Worm (Caenorhabditis elegans): ENCODE measurements around the gene F49E8.8.

DNA sequence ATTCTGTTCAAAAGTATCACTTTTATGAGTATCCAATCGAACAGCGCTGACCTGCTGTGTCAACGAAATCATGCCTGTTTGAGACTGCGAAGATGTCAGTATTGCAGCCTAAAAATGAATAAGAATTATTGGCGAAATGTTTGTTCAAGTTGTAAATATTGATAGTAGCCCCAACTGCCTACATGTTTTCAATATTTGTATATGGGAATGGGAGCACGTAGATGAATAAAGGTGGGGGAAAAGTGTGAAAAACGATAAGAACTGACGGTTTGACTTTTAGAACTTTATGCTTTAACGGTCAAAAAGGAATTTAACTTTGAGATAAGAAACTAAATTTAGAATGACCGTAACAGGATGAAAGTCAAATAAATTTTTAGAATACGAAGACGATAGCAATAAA, 36.2 kb upstream of the F49E8.8 start:
- TF ChIP-seq zip-4 (GFP tag; optimal IDR thresholded peaks at IDR 0.05) (no peak), lin-39 (tag; optimal IDR thresholded peaks at IDR 0.05) (no peak), vab-15 (tag; optimal IDR thresholded peaks at IDR 0.05) (no peak), pqm-1 (tag; optimal IDR thresholded peaks at IDR 0.05) (no peak), ztf-4 (tag; optimal IDR thresholded peaks at IDR 0.05) (no peak)

Data from whole organism, L1 larva.